Worm (Caenorhabditis elegans) whole organism, L4 larva: ENCODE data around the gene M04B2.6.

Experiments used
- T26A8.4 ChIP-seq: fragments of 200-800 bp; sonication (Bioruptor generic); IDR thresholded peaks from 2 replicates; pipeline ENCODE4 v1.3.6; 2022; ENCODE audit warnings: missing genetic modification characterization, missing compliant biosample characterization
- ZK546.5 ChIP-seq, 2 experiments: sonication (generic microtip); optimal IDR thresholded peaks; 2 replicates each; lab custom pipeline; 2017; ENCODE audit warnings: missing biosample characterization in 2 of 2, missing genetic modification characterization in 2 of 2
- ceh-32 ChIP-seq: sonication (generic microtip); optimal IDR thresholded peaks from 2 replicates; lab custom pipeline; 2016; ENCODE audit warnings: mild to moderate bottlenecking, missing genetic modification characterization, missing compliant biosample characterization; ENCODE audit not compliant: poor library complexity
- fkh-10 ChIP-seq: fragments of 150-350 bp; optimal IDR thresholded peaks from 2 replicates; lab custom pipeline; 2014; ENCODE audit warnings: missing biosample characterization, missing genetic modification reagents, missing genetic modification characterization
- lin-15B ChIP-seq: fragments of 150-350 bp; sonication (generic microtip); optimal IDR thresholded peaks from 3 replicates; lab custom pipeline; 2014; ENCODE audit warnings: missing biosample characterization, missing genetic modification characterization
- nhr-237 ChIP-seq: sonication (generic microtip); optimal IDR thresholded peaks from 2 replicates; lab custom pipeline; 2017; ENCODE audit warnings: missing biosample characterization, missing genetic modification characterization
- nhr-48 ChIP-seq: sonication (generic microtip); optimal IDR thresholded peaks from 2 replicates; lab custom pipeline; 2016; ENCODE audit warnings: mild to moderate bottlenecking, missing genetic modification characterization, missing compliant biosample characterization
- nhr-77 ChIP-seq: fragments of 150-350 bp; optimal IDR thresholded peaks from 2 replicates; lab custom pipeline; 2014; ENCODE audit warnings: missing biosample characterization, missing genetic modification characterization
- tra-1 ChIP-seq: fragments of 200-800 bp; sonication (Bioruptor generic); IDR thresholded peaks from 2 replicates; pipeline ENCODE4 v1.3.6; 2022; ENCODE audit warnings: missing genetic modification reagents, missing genetic modification characterization, missing compliant biosample characterization
- ztf-11 ChIP-seq: fragments of 150-350 bp; optimal IDR thresholded peaks from 2 replicates; lab custom pipeline; 2014; ENCODE audit warnings: missing biosample characterization, missing genetic modification characterization

DNA sequence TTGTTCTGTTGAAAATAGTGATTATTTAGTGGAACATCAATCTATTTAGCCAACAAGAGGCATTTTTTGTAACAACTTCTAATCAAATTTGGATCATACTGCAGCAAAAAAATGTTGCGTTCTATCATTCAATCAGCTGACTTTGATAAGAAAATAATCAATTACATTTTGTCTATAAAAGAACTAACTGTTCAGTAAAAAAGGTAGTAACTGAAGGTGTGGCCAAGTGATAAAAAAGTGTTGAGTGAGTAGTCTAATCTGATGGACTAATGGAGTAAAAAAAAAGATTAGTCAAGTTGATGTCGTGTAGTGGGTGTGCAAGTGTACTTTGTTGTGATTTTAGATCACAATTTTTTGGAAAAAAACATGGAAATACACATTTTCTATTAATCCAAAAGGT lies 18.2 kb downstream of the M04B2.6 start:
- no peak for TF ChIP-seq lin-15B
- TF ChIP-seq ZK546.5 (tag; optimal IDR thresholded peaks at IDR 0.05; lab: Kevin White, UChicago), result no peak
- TF ChIP-seq nhr-48 (tag; lab: Kevin White, UChicago), result no peak
- TF ChIP-seq nhr-237 (tag; lab: Kevin White, UChicago), result no peak
- TF ChIP-seq tra-1 (GFP tag; lab: Robert Waterston, UW), result no peak
- no peak for TF ChIP-seq ceh-32 (tag; lab: Kevin White, UChicago)
- TF ChIP-seq nhr-77, result no peak
- TF ChIP-seq fkh-10 (GFP tag; lab: Kevin White, UChicago), result no peak
- no peak for TF ChIP-seq ztf-11 (tag; lab: Kevin White, UChicago)
- TF ChIP-seq T26A8.4 (GFP tag; lab: Robert Waterston, UW), result no peak
